Fruit fly (Drosophila melanogaster): ENCODE results near the gene salt.
A peak's percentile ranks its signal among the peaks of the same experiment; 100 is the strongest.

The salt gene

dm6 chr3R:31718967-31719366, 35.5 kb downstream of the salt start:
- TF ChIP-seq h (optimal IDR thresholded peaks at IDR 0.05) (no peak), Myc (optimal IDR thresholded peaks at IDR 0.05) (no peak), Sin3A (optimal IDR thresholded peaks at IDR 0.05) (no peak), psq (optimal IDR thresholded peaks at IDR 0.05) (no peak), ttk (optimal IDR thresholded peaks at IDR 0.05) (no peak), insv (optimal IDR thresholded peaks at IDR 0.05) (no peak)

- TF ChIP-seq psq (optimal IDR thresholded peaks at IDR 0.05) (no peak), h (optimal IDR thresholded peaks at IDR 0.05) (no peak), Sin3A (optimal IDR thresholded peaks at IDR 0.05) (no peak), insv (optimal IDR thresholded peaks at IDR 0.05) (no peak), Myc (optimal IDR thresholded peaks at IDR 0.05) (no peak), ttk (optimal IDR thresholded peaks at IDR 0.05) (no peak)
Observed at dm6 chr3R:31718168-31718565, 36.3 kb downstream of the salt start.

- no peak for TF ChIP-seq Myc (optimal IDR thresholded peaks at IDR 0.05)
- TF ChIP-seq psq (optimal IDR thresholded peaks at IDR 0.05): no peak
- no peak for TF ChIP-seq ttk (optimal IDR thresholded peaks at IDR 0.05)
- no peak for TF ChIP-seq insv (optimal IDR thresholded peaks at IDR 0.05)
- no peak for TF ChIP-seq h (optimal IDR thresholded peaks at IDR 0.05)
- no peak for TF ChIP-seq Sin3A (optimal IDR thresholded peaks at IDR 0.05)
Observed at dm6 chr3R:31717299-31718167, 37.0 kb downstream of the salt start.

dm6 chr3R:31716265-31716664, 38.2 kb downstream of the salt start:
- TF ChIP-seq Sin3A (optimal IDR thresholded peaks at IDR 0.05) (no peak), psq (optimal IDR thresholded peaks at IDR 0.05) (no peak), insv (optimal IDR thresholded peaks at IDR 0.05) (no peak), h (optimal IDR thresholded peaks at IDR 0.05) (no peak), ttk (optimal IDR thresholded peaks at IDR 0.05) (no peak), Myc (optimal IDR thresholded peaks at IDR 0.05) (no peak)

dm6 chr3R:31715713-31716024, 38.8 kb downstream of the salt start:
- no peak for TF ChIP-seq h (optimal IDR thresholded peaks at IDR 0.05)

- TF ChIP-seq psq (optimal IDR thresholded peaks at IDR 0.05) (no peak), insv (optimal IDR thresholded peaks at IDR 0.05) (no peak), Myc (optimal IDR thresholded peaks at IDR 0.05) (no peak), h (optimal IDR thresholded peaks at IDR 0.05) (no peak), ttk (optimal IDR thresholded peaks at IDR 0.05) (no peak), Sin3A (optimal IDR thresholded peaks at IDR 0.05) (no peak)
Observed at dm6 chr3R:31714876-31715712, 39.4 kb downstream of the salt start.

- no peak for TF ChIP-seq Sin3A (optimal IDR thresholded peaks at IDR 0.05)
- no peak for TF ChIP-seq Myc (optimal IDR thresholded peaks at IDR 0.05)
- TF ChIP-seq insv (optimal IDR thresholded peaks at IDR 0.05): peak; percentile 97
- no peak for TF ChIP-seq ttk (optimal IDR thresholded peaks at IDR 0.05)
Observed at dm6 chr3R:31713306-31714123, 41.0 kb downstream of the salt start, which contains the start of gene ttk. Gene ttk (plus strand): TSS chr3R:31713867.

dm6 chr3R:31712585-31712984, 41.9 kb downstream of the salt start:
- no peak for TF ChIP-seq ttk (optimal IDR thresholded peaks at IDR 0.05)
- TF ChIP-seq Sin3A (optimal IDR thresholded peaks at IDR 0.05): no peak
- no peak for TF ChIP-seq insv (optimal IDR thresholded peaks at IDR 0.05)
- no peak for TF ChIP-seq h (optimal IDR thresholded peaks at IDR 0.05)
- TF ChIP-seq psq (optimal IDR thresholded peaks at IDR 0.05): no peak
- TF ChIP-seq Myc (optimal IDR thresholded peaks at IDR 0.05): no peak

- no peak for TF ChIP-seq psq (optimal IDR thresholded peaks at IDR 0.05)
Observed at dm6 chr3R:31711270-31712029, 43.1 kb downstream of the salt start.

dm6 chr3R:31709769-31710168, 44.7 kb downstream of the salt start:
- TF ChIP-seq h (optimal IDR thresholded peaks at IDR 0.05): no peak

- no peak for TF ChIP-seq Sin3A (optimal IDR thresholded peaks at IDR 0.05)
- TF ChIP-seq h (optimal IDR thresholded peaks at IDR 0.05): no peak
Observed at dm6 chr3R:31709142-31709541, 45.4 kb downstream of the salt start.

dm6 chr3R:31708240-31708639, 46.3 kb downstream of the salt start, which contains the start of gene CG42693:
Gene CG42693 (minus strand): TSS chr3R:31708340.
- no peak for TF ChIP-seq psq (optimal IDR thresholded peaks at IDR 0.05)
- no peak for TF ChIP-seq Myc (optimal IDR thresholded peaks at IDR 0.05)
- TF ChIP-seq insv (optimal IDR thresholded peaks at IDR 0.05): no peak
- TF ChIP-seq Sin3A (optimal IDR thresholded peaks at IDR 0.05): no peak
- no peak for TF ChIP-seq h (optimal IDR thresholded peaks at IDR 0.05)
- no peak for TF ChIP-seq ttk (optimal IDR thresholded peaks at IDR 0.05)

Measured in Kc167 (cell line).